Worm (Caenorhabditis elegans): ENCODE measurements around the gene col-116.

The col-116 gene

DNA sequence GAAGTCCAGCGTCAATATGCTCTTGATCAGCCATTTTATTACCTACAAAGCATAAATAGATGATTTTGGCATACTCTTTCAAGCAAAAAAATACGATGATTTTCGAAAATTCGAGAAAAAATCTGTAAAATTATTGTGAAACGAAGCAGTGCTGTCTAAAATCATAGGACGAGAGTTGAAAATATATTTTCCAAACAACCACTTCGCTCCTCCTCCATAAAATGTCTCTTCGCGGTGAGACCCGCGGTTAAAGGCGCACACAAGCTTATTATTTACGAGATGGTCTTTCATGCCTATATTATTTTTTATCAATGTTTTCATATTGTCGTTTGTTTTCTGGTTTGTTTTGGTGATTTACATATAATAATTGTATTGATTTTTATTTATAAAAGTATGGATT is 23.6 kb downstream of the col-116 start, which contains the start of gene nap-1 (continued):
- TF ChIP-seq ZK546.5 (tag; optimal IDR thresholded peaks at IDR 0.05) (peak; percentile 8), lin-11 (tag; optimal IDR thresholded peaks at IDR 0.05) (peak; percentile 2), nhr-237 (tag; optimal IDR thresholded peaks at IDR 0.05) (no peak), elt-3 (tag; optimal IDR thresholded peaks at IDR 0.05) (no peak), mab-5 (tag; optimal IDR thresholded peaks at IDR 0.05) (peak; percentile 53), ama-1 (optimal IDR thresholded peaks at IDR 0.05) (no peak)

DNA sequence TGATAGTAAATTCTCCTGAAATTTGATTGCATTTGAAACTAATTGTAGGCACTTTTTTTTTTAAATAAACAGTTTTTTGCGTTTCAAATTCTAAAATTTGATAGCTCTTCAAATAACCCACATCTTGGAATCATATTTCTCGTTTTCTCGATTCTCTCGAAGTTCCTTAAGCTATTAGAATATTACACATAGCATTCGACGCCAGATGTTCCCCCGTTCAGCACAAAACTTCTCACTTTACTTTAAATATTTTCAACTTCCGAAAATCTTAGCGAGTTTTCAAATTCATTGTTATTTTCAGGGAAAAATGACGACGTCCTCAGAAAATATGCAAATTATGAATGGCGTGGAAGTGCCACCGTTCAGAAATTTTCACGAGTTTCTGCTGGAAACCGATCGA is 24.0 kb downstream of the col-116 start, which contains the start of gene praf-3:
TSS of gene praf-3 (plus strand) at position 301 of the 400 bp plus-strand sequence.
- TF ChIP-seq alr-1 (tag; optimal IDR thresholded peaks at IDR 0.05) (no peak), egl-27 (tag; optimal IDR thresholded peaks at IDR 0.05) (no peak), nhr-12 (tag; optimal IDR thresholded peaks at IDR 0.05) (no peak), unc-39 (tag; optimal IDR thresholded peaks at IDR 0.05) (no peak), ZK546.5 (tag; optimal IDR thresholded peaks at IDR 0.05) (no peak), elt-1 (tag; optimal IDR thresholded peaks at IDR 0.05) (no peak), nhr-10 (tag; optimal IDR thresholded peaks at IDR 0.05) (no peak), lsy-2 (tag; optimal IDR thresholded peaks at IDR 0.05) (no peak)

DNA sequence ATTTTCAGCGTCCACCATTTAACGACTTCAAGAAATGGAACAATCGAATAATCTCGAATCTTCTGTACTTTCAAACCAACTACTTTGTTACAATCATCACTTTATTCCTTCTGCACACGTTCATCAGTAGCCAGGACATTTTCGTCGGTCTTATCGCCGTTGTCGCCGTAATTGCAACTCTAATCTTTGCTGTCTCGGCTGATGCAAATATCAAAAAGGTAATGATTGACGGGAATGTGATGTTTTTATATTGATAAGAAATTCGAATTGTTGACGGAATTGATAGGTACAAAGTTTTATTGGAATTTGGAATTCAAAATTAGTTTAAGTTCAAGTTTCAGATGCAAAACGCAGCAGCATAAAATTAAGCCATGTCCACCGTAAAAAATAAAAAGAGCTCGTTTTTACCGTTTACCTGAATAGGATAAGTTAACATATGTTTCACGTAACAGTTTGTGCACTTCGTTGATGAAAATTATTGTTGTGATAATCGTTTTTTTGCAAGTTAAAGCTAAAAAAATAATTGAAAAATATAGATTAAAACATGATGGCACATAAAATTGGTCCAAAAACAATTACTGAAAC is 24.7 kb downstream of the col-116 start:
- TF ChIP-seq ceh-82 (tag; optimal IDR thresholded peaks at IDR 0.05) (no peak), nhr-77 (tag; optimal IDR thresholded peaks at IDR 0.05) (no peak), alr-1 (tag; optimal IDR thresholded peaks at IDR 0.05) (no peak), ceh-16 (tag; optimal IDR thresholded peaks at IDR 0.05) (no peak), ztf-4 (tag; optimal IDR thresholded peaks at IDR 0.05) (no peak), aly-2 (tag; optimal IDR thresholded peaks at IDR 0.05) (no peak), sma-9 (GFP tag; optimal IDR thresholded peaks at IDR 0.05) (peak; percentile 40), sma-9 (tag; optimal IDR thresholded peaks at IDR 0.05) (no peak), egl-27 (tag; optimal IDR thresholded peaks at IDR 0.05) (no peak), crh-2 (tag; optimal IDR thresholded peaks at IDR 0.05) (peak; percentile 44), lsy-2 (tag; optimal IDR thresholded peaks at IDR 0.05) (no peak), mbf-1 (tag; optimal IDR thresholded peaks at IDR 0.05) (no peak), C34F6.9 (tag; optimal IDR thresholded peaks at IDR 0.05) (no peak), ztf-11 (tag; optimal IDR thresholded peaks at IDR 0.05) (no peak), dmd-4 (tag; optimal IDR thresholded peaks at IDR 0.05) (no peak), sma-3 (GFP tag; optimal IDR thresholded peaks at IDR 0.05) (no peak), nhr-11 (tag; optimal IDR thresholded peaks at IDR 0.05) (no peak), fos-1 (tag; optimal IDR thresholded peaks at IDR 0.05) (peak; percentile 78), nhr-129 (tag; optimal IDR thresholded peaks at IDR 0.05) (no peak)

DNA sequence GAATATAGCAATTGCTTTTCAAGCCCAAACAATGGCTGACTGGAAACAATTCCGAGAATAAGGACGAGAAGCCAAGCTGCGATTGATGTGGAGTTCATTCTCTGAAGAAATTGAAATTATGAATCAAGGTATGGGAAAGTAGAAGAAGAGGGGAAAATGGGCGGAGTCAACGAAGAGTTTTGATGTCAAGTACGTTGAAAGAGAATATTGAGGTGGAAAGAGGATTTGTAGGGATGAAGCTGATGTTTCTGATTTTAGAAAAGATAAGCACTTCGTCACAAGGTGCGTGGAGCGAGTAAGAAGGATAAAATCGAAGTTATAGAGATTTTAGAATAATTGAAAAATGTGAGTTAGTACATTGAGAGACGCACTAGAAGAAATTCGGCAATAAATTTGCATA is 27.0 kb downstream of the col-116 start, which contains the start of gene D2096.9:
TSS of gene D2096.9 (minus strand) at position 101 of the 400 bp plus-strand sequence.
- TF ChIP-seq nhr-237 (tag; optimal IDR thresholded peaks at IDR 0.05) = no peak
- TF ChIP-seq fos-1 (tag; optimal IDR thresholded peaks at IDR 0.05) = no peak
- no peak for TF ChIP-seq alr-1 (tag; optimal IDR thresholded peaks at IDR 0.05)
- no peak for TF ChIP-seq unc-39 (tag; optimal IDR thresholded peaks at IDR 0.05)
- no peak for TF ChIP-seq Y55F3AM.14 (GFP tag; optimal IDR thresholded peaks at IDR 0.05)
- TF ChIP-seq nhr-6 (tag; optimal IDR thresholded peaks at IDR 0.05) = no peak
- TF ChIP-seq mbf-1 (tag; optimal IDR thresholded peaks at IDR 0.05) = no peak
- TF ChIP-seq mab-5 (tag; optimal IDR thresholded peaks at IDR 0.05) = no peak
- TF ChIP-seq blmp-1 (tag; optimal IDR thresholded peaks at IDR 0.05; ENCODE audit: insufficient read depth) = no peak
- no peak for TF ChIP-seq dmd-4 (tag; optimal IDR thresholded peaks at IDR 0.05)

DNA sequence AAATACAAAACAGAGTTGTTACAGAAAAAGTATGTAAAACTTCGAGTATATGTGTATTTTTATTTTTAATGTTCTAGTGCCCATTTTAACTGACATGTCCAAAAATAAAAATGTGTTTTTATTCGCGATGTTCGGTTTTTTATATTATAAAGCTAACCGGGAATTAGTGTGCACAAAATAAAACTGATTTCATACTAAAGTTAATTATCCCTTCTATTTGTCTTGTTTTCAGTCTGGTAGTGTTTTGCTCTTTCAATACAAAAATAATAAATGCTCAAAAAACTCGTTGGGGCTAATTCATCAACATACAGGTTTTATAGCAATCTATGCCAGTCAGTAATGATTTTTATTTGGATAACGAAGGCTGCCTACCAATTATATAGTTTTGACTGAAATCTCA is 29.0 kb downstream of the col-116 start:
- TF ChIP-seq skn-1 (tag; optimal IDR thresholded peaks at IDR 0.05) (no peak), ztf-4 (tag; optimal IDR thresholded peaks at IDR 0.05) (no peak), elt-3 (tag; optimal IDR thresholded peaks at IDR 0.05) (no peak), nhr-129 (tag; optimal IDR thresholded peaks at IDR 0.05) (no peak), nhr-10 (tag; optimal IDR thresholded peaks at IDR 0.05) (no peak), Y55F3AM.14 (GFP tag; optimal IDR thresholded peaks at IDR 0.05) (no peak), ceh-82 (tag; optimal IDR thresholded peaks at IDR 0.05) (no peak), sma-3 (GFP tag; optimal IDR thresholded peaks at IDR 0.05) (no peak), lin-39 (tag; optimal IDR thresholded peaks at IDR 0.05) (no peak), nhr-12 (tag; optimal IDR thresholded peaks at IDR 0.05) (no peak), ceh-16 (tag; optimal IDR thresholded peaks at IDR 0.05) (no peak), aly-2 (tag; optimal IDR thresholded peaks at IDR 0.05) (no peak), zag-1 (tag; optimal IDR thresholded peaks at IDR 0.05) (no peak), lin-13 (GFP tag; optimal IDR thresholded peaks at IDR 0.05) (no peak), nhr-11 (tag; optimal IDR thresholded peaks at IDR 0.05) (no peak), mbf-1 (tag; optimal IDR thresholded peaks at IDR 0.05) (no peak), R02D3.7 (tag; optimal IDR thresholded peaks at IDR 0.05) (no peak)

Measured in whole organism, L2 larva.